Fruit fly (Drosophila melanogaster) whole organism: Measurements from ENCODE around the gene O-fut2.

Source experiments
- psq ChIP-seq: fragments of >200 bp; optimal IDR thresholded peaks from 2 replicates; lab custom pipeline; 2017
- usp ChIP-seq: fragments of >200 bp; optimal IDR thresholded peaks from 2 replicates; lab custom pipeline; 2017; ENCODE audit warnings: missing biosample characterization, missing genetic modification characterization, mixed read lengths

DNA sequence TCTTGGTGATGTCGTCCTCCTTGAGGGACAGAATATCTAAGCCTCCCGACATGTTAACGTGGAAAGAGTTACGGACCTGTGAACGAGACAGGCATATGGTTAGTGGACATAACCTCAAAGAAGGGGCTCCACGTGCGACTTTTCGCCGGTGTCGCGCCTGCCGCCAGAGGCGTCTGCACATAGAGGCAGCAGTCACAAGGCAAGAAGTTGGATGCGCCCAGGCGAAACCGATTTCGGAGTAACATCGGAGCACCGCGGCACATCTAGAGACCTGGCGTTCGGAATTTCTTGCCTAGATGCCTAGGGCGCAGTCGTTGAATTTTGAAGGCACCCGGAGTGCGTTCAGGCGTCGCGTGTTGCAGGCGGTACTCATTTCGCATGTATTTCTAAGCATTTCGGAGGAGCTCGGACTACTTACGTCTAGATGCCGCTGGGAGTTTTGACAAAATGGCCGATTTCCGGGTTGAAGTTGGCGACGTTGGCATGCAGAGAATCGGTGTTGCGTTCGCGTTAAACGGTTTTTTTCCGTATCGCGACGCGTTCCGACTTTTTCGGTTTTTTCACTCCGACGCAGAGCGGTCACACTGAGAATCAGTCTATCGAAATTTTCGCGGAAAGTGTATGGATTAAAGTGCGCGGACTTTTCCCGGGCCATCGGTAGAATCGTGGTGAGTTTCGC, 17.2 kb upstream of the O-fut2 start, which contains the start of the genes sta and inc:
- TF ChIP-seq psq (lab: Kevin White, UChicago), result no peak
- no peak for TF ChIP-seq usp (GFP tag; lab: Kevin White, UChicago)
